Worm (Caenorhabditis elegans) whole organism, L3 larva: ENCODE measurements around the gene clec-5.

ENCODE experiments used
- R02D3.7 ChIP-seq: fragments of 150-350 bp; optimal IDR thresholded peaks from 2 replicates; lab custom pipeline; 2014; ENCODE audit warnings: missing biosample characterization, missing genetic modification characterization
- ZK546.5 ChIP-seq: sonication (generic microtip); optimal IDR thresholded peaks from 2 replicates; lab custom pipeline; 2017; ENCODE audit warnings: missing biosample characterization, missing genetic modification characterization
- aly-2 ChIP-seq: fragments of 150-350 bp; optimal IDR thresholded peaks from 2 replicates; lab custom pipeline; 2014; ENCODE audit warnings: missing biosample characterization, missing genetic modification characterization
- ama-1 ChIP-seq: fragments of 150-350 bp; optimal IDR thresholded peaks from 2 replicates; lab custom pipeline; 2018
- ceh-16 ChIP-seq: sonication (generic microtip); optimal IDR thresholded peaks from 2 replicates; lab custom pipeline; 2017; ENCODE audit warnings: missing biosample characterization, missing genetic modification characterization
- ceh-28 ChIP-seq: fragments of 150-350 bp; optimal IDR thresholded peaks from 2 replicates; lab custom pipeline; 2014; ENCODE audit warnings: missing biosample characterization, missing genetic modification reagents, missing genetic modification characterization
- ceh-82 ChIP-seq: fragments of 150-350 bp; optimal IDR thresholded peaks from 2 replicates; lab custom pipeline; 2014; ENCODE audit warnings: missing biosample characterization, missing genetic modification characterization
- daf-12 ChIP-seq: fragments of 150-350 bp; optimal IDR thresholded peaks from 2 replicates; lab custom pipeline; 2014; ENCODE audit warnings: missing biosample characterization, missing genetic modification reagents, missing genetic modification characterization
- egl-27 ChIP-seq: sonication (generic microtip); optimal IDR thresholded peaks from 4 replicates; lab custom pipeline; 2017; ENCODE audit warnings: missing biosample characterization, missing genetic modification reagents, missing genetic modification characterization
- egl-5 ChIP-seq: fragments of 150-350 bp; optimal IDR thresholded peaks from 2 replicates; lab custom pipeline; 2017; ENCODE audit warnings: missing biosample characterization, missing genetic modification reagents, missing genetic modification characterization, inconsistent platforms
- elt-1 ChIP-seq: fragments of 150-350 bp; optimal IDR thresholded peaks from 2 replicates; lab custom pipeline; 2014; ENCODE audit warnings: missing biosample characterization, missing genetic modification characterization
- elt-2 ChIP-seq: sonication (generic microtip); optimal IDR thresholded peaks from 2 replicates; lab custom pipeline; 2016; ENCODE audit warnings: missing genetic modification reagents, mild to moderate bottlenecking, missing genetic modification characterization, missing compliant biosample characterization
- elt-3 ChIP-seq, 3 experiments: fragments of 150-350 bp in 1 of 3; sonication (generic microtip) in 2 of 3; optimal IDR thresholded peaks; 2 replicates in 2 of 3; 4 replicates in 1 of 3; lab custom pipeline; 2014 to 2017; ENCODE audit warnings: missing biosample characterization in 3 of 3, missing genetic modification characterization in 3 of 3
- eor-1 ChIP-seq, 2 experiments: fragments of 150-350 bp; optimal IDR thresholded peaks; 2 replicates each; lab custom pipeline; 2014 to 2018; ENCODE audit warnings: missing biosample characterization in 2 of 2, missing genetic modification characterization in 2 of 2
- fos-1 ChIP-seq: fragments of 150-350 bp; optimal IDR thresholded peaks from 2 replicates; lab custom pipeline; 2014; ENCODE audit warnings: missing biosample characterization, missing genetic modification characterization
- jun-1 ChIP-seq: fragments of 150-350 bp; optimal IDR thresholded peaks from 2 replicates; lab custom pipeline; 2014; ENCODE audit warnings: missing biosample characterization, missing genetic modification reagents, missing genetic modification characterization
- lin-15B ChIP-seq: fragments of 150-350 bp; optimal IDR thresholded peaks from 2 replicates; lab custom pipeline; 2014; ENCODE audit warnings: missing biosample characterization, missing genetic modification characterization
- lin-39 ChIP-seq: fragments of 150-350 bp; optimal IDR thresholded peaks from 2 replicates; lab custom pipeline; 2018; ENCODE audit warnings: missing biosample characterization, missing genetic modification reagents, missing genetic modification characterization
- mdl-1 ChIP-seq: fragments of 150-350 bp; optimal IDR thresholded peaks from 2 replicates; lab custom pipeline; 2014; ENCODE audit warnings: missing biosample characterization, missing genetic modification characterization
- mml-1 ChIP-seq: fragments of 150-350 bp; sonication (generic microtip); optimal IDR thresholded peaks from 3 replicates; lab custom pipeline; 2014; ENCODE audit warnings: missing biosample characterization, missing genetic modification characterization
- nfya-1 ChIP-seq: sonication (generic microtip); optimal IDR thresholded peaks from 2 replicates; lab custom pipeline; 2017; ENCODE audit warnings: missing genetic modification characterization, mild to moderate bottlenecking, missing compliant biosample characterization, antibody characterized with exemption, moderate library complexity; ENCODE audit not compliant: insufficient read depth
- nhr-11 ChIP-seq: fragments of 150-350 bp; optimal IDR thresholded peaks from 2 replicates; lab custom pipeline; 2014; ENCODE audit warnings: missing biosample characterization, missing genetic modification characterization
- nhr-12 ChIP-seq: fragments of 150-350 bp; optimal IDR thresholded peaks from 2 replicates; lab custom pipeline; 2014; ENCODE audit warnings: missing biosample characterization, missing genetic modification characterization
- nhr-23 ChIP-seq: fragments of 150-350 bp; optimal IDR thresholded peaks from 2 replicates; lab custom pipeline; 2014; ENCODE audit warnings: missing biosample characterization, missing genetic modification reagents, missing genetic modification characterization
- nhr-237 ChIP-seq: fragments of 150-350 bp; optimal IDR thresholded peaks from 2 replicates; lab custom pipeline; 2014; ENCODE audit warnings: missing biosample characterization, missing genetic modification characterization
- nhr-25 ChIP-seq: sonication (generic microtip); optimal IDR thresholded peaks from 2 replicates; lab custom pipeline; 2017; ENCODE audit warnings: missing biosample characterization, missing genetic modification characterization
- nhr-28 ChIP-seq: fragments of 150-350 bp; optimal IDR thresholded peaks from 2 replicates; lab custom pipeline; 2014; ENCODE audit warnings: missing biosample characterization, missing genetic modification characterization
- nhr-67 ChIP-seq: fragments of 150-350 bp; optimal IDR thresholded peaks from 2 replicates; lab custom pipeline; 2014; ENCODE audit warnings: missing biosample characterization, missing genetic modification characterization
- nhr-76 ChIP-seq: fragments of 150-350 bp; sonication (generic microtip); optimal IDR thresholded peaks from 5 replicates; lab custom pipeline; 2014; ENCODE audit warnings: missing biosample characterization, missing genetic modification characterization
- nhr-77 ChIP-seq: fragments of 150-350 bp; optimal IDR thresholded peaks from 2 replicates; lab custom pipeline; 2014; ENCODE audit warnings: missing biosample characterization, missing genetic modification characterization
- pha-4 ChIP-seq: fragments of 150-350 bp; optimal IDR thresholded peaks from 2 replicates; lab custom pipeline; 2014; ENCODE audit warnings: missing biosample characterization, missing genetic modification reagents, missing genetic modification characterization
- pqm-1 ChIP-seq: fragments of 150-350 bp; optimal IDR thresholded peaks from 2 replicates; lab custom pipeline; 2017; ENCODE audit warnings: missing biosample characterization, missing genetic modification characterization, inconsistent platforms
- sea-2 ChIP-seq: fragments of 150-350 bp; sonication (generic microtip); optimal IDR thresholded peaks from 4 replicates; lab custom pipeline; 2014; ENCODE audit warnings: missing biosample characterization, missing genetic modification reagents, missing genetic modification characterization
- skn-1 ChIP-seq: fragments of 150-350 bp; optimal IDR thresholded peaks from 2 replicates; lab custom pipeline; 2014; ENCODE audit warnings: missing biosample characterization, missing genetic modification characterization
- snpc-4 ChIP-seq: fragments of 150-350 bp; optimal IDR thresholded peaks from 2 replicates; lab custom pipeline; 2014; ENCODE audit warnings: missing biosample characterization, missing genetic modification characterization
- tbx-2 ChIP-seq: sonication (generic microtip); optimal IDR thresholded peaks from 2 replicates; lab custom pipeline; 2016; ENCODE audit warnings: mild to moderate bottlenecking, missing genetic modification characterization, missing compliant biosample characterization
- unc-39 ChIP-seq: sonication (generic microtip); optimal IDR thresholded peaks from 4 replicates; lab custom pipeline; 2017; ENCODE audit warnings: missing biosample characterization, missing genetic modification characterization
- unc-62 ChIP-seq: fragments of 150-350 bp; sonication (generic microtip); optimal IDR thresholded peaks from 4 replicates; lab custom pipeline; 2014; ENCODE audit warnings: missing biosample characterization, missing genetic modification reagents, missing genetic modification characterization
- zag-1 ChIP-seq: fragments of 150-350 bp; optimal IDR thresholded peaks from 2 replicates; lab custom pipeline; 2014; ENCODE audit warnings: missing biosample characterization, missing genetic modification characterization
- ztf-4 ChIP-seq: fragments of 150-350 bp; optimal IDR thresholded peaks from 2 replicates; lab custom pipeline; 2014; ENCODE audit warnings: missing biosample characterization, missing genetic modification characterization

clec-5 gene

ce11 chrIII:4850139-4850538, 33.3 kb downstream of the clec-5 start, which contains the start of gene F26A1.1:
TSS of gene F26A1.1 (plus strand) at chrIII:4850507.
- TF ChIP-seq nhr-77 (tag; lab: Kevin White, UChicago) (no peak), tbx-2 (no peak), pha-4 (peak; percentile 71), skn-1 (peak; percentile 45), elt-3 (tag; optimal IDR thresholded peaks at IDR 0.05; lab: Kevin White, UChicago) (no peak), nfya-1 (peak; percentile 31), lin-15B (tag; lab: Kevin White, UChicago) (peak; percentile 24), ceh-16 (no peak)
- TF ChIP-seq, all 47 proteins: peak for 4

- no peak for TF ChIP-seq nhr-237 (tag; lab: Kevin White, UChicago)
- TF ChIP-seq aly-2 (tag; lab: Kevin White, UChicago): no peak
- TF ChIP-seq nhr-12 (tag; lab: Kevin White, UChicago): no peak
- no peak for TF ChIP-seq nhr-67 (tag; lab: Kevin White, UChicago)
- TF ChIP-seq R02D3.7 (tag; lab: Kevin White, UChicago): no peak
- no peak for TF ChIP-seq elt-3 (tag; optimal IDR thresholded peaks at IDR 0.05; lab: Kevin White, UChicago)
- TF ChIP-seq ZK546.5 (tag; lab: Kevin White, UChicago): no peak
- TF ChIP-seq egl-5: no peak
- TF ChIP-seq sea-2 (GFP tag; lab: Kevin White, UChicago): no peak
- no peak for TF ChIP-seq ceh-28 (tag; lab: Kevin White, UChicago)
- no peak for TF ChIP-seq jun-1 (tag; lab: Kevin White, UChicago)
- no peak for TF ChIP-seq zag-1 (tag; lab: Kevin White, UChicago)
- TF ChIP-seq mdl-1 (tag; lab: Kevin White, UChicago): no peak
- no peak for TF ChIP-seq nhr-23 (tag; lab: Kevin White, UChicago)
- TF ChIP-seq egl-27 (tag; lab: Kevin White, UChicago): no peak
- TF ChIP-seq ceh-82: no peak
- no peak for TF ChIP-seq elt-1
- no peak for TF ChIP-seq daf-12
- TF ChIP-seq nhr-11 (tag; lab: Kevin White, UChicago): no peak
Observed at ce11 chrIII:4849739-4850138, 33.7 kb downstream of the clec-5 start, which contains the start of gene nonu-1. TSS of gene nonu-1 (minus strand) at chrIII:4849907.

- TF ChIP-seq elt-2 (tag; lab: Kevin White, UChicago): no peak
- no peak for TF ChIP-seq nhr-76 (tag; lab: Kevin White, UChicago)
- no peak for TF ChIP-seq pha-4
- no peak for TF ChIP-seq nfya-1
- no peak for TF ChIP-seq nhr-28
- TF ChIP-seq, all 47 proteins: peak for 0
Observed at ce11 chrIII:4844327-4844726, 39.1 kb downstream of the clec-5 start, which contains the start of the genes clec-157 and fkh-5. TSS of gene clec-157 (minus strand) at chrIII:4844427. TSS of gene fkh-5 (plus strand) at chrIII:4844662.

- TF ChIP-seq pqm-1 (tag; lab: Kevin White, UChicago): no peak
- TF ChIP-seq nhr-25 (tag; lab: Kevin White, UChicago): no peak
- no peak for TF ChIP-seq nfya-1
- TF ChIP-seq lin-39 (tag; lab: Kevin White, UChicago): no peak
- TF ChIP-seq fos-1 (tag; lab: Kevin White, UChicago): no peak
- no peak for TF ChIP-seq ama-1
- no peak for TF ChIP-seq nhr-76 (tag; lab: Kevin White, UChicago)
- TF ChIP-seq ceh-28 (tag; lab: Kevin White, UChicago): no peak
- no peak for TF ChIP-seq nhr-77 (tag; lab: Kevin White, UChicago)
- no peak for TF ChIP-seq nhr-237 (tag; lab: Kevin White, UChicago)
- TF ChIP-seq ztf-4: no peak
- TF ChIP-seq daf-12: no peak
- no peak for TF ChIP-seq snpc-4 (tag; lab: Kevin White, UChicago)
- no peak for TF ChIP-seq ceh-16
- no peak for TF ChIP-seq mml-1
- TF ChIP-seq eor-1 (tag; optimal IDR thresholded peaks at IDR 0.05; lab: Kevin White, UChicago): no peak
- TF ChIP-seq nhr-23 (tag; lab: Kevin White, UChicago): no peak
- TF ChIP-seq unc-39 (tag; lab: Kevin White, UChicago): no peak
- no peak for TF ChIP-seq R02D3.7 (tag; lab: Kevin White, UChicago)
- TF ChIP-seq unc-62 (GFP tag; lab: Kevin White, UChicago): no peak
Observed at ce11 chrIII:4842173-4842572, 41.2 kb downstream of the clec-5 start, which contains the start of gene clec-156. TSS of gene clec-156 (minus strand) at chrIII:4842273.
